Fruit fly (Drosophila melanogaster) whole organism, pupa: ENCODE measurements around the gene Npc2f.
A peak's percentile ranks its signal among the peaks of the same experiment; 100 is the strongest.

ENCODE experiments used
- CG10348 ChIP-seq: fragments of 200-800 bp; sonication (Bioruptor generic); IDR thresholded peaks from 2 replicates; pipeline ENCODE4 v1.3.6; 2022; ENCODE audit warnings: missing biosample characterization, missing genetic modification characterization
- CG12605 ChIP-seq: fragments of 200-800 bp; sonication (Bioruptor generic); IDR thresholded peaks from 2 replicates; pipeline ENCODE4 v1.3.6; 2022; ENCODE audit warnings: missing biosample characterization, missing genetic modification characterization
- CG13204 ChIP-seq: fragments of 200-800 bp; sonication (Bioruptor generic); optimal IDR thresholded peaks from 2 replicates; lab custom pipeline; 2018; ENCODE audit warnings: missing biosample characterization, mild to moderate bottlenecking, missing genetic modification characterization, moderate library complexity
- CG14655 ChIP-seq: fragments of 200-800 bp; sonication (Bioruptor generic); optimal IDR thresholded peaks from 3 replicates; lab custom pipeline; 2017; ENCODE audit warnings: mild to moderate bottlenecking, missing biosample characterization, missing genetic modification reagents, missing genetic modification characterization
- CG15710 ChIP-seq: fragments of 200-800 bp; sonication (Bioruptor generic); optimal IDR thresholded peaks from 2 replicates; lab custom pipeline; 2018; ENCODE audit warnings: missing biosample characterization, mild to moderate bottlenecking, missing genetic modification characterization, moderate library complexity
- CG17806 ChIP-seq: fragments of 200-800 bp; sonication (Bioruptor generic); optimal IDR thresholded peaks from 2 replicates; lab custom pipeline; 2018; ENCODE audit warnings: missing biosample characterization, mild to moderate bottlenecking, missing genetic modification characterization, moderate library complexity
- CG32121 ChIP-seq: fragments of 200-800 bp; sonication (Bioruptor generic); IDR thresholded peaks from 2 replicates; pipeline ENCODE4 v1.3.6; 2022; ENCODE audit warnings: missing biosample characterization, missing genetic modification characterization
- CG34367 ChIP-seq: fragments of 200-800 bp; sonication (Bioruptor generic); optimal IDR thresholded peaks from 2 replicates; lab custom pipeline; 2018; ENCODE audit warnings: missing biosample characterization, mild to moderate bottlenecking, missing genetic modification characterization
- CG4496 ChIP-seq: fragments of 200-800 bp; sonication (Bioruptor generic); IDR thresholded peaks from 3 replicates; pipeline ENCODE4 v1.3.6; 2022; ENCODE audit warnings: missing biosample characterization, missing genetic modification characterization
- CG8159 ChIP-seq: fragments of 200-800 bp; sonication (Bioruptor generic); optimal IDR thresholded peaks from 3 replicates; lab custom pipeline; 2018; ENCODE audit warnings: missing biosample characterization, mild to moderate bottlenecking, missing genetic modification characterization, moderate library complexity
- CG8301 ChIP-seq: fragments of 200-800 bp; sonication (Bioruptor generic); optimal IDR thresholded peaks from 2 replicates; lab custom pipeline; 2018; ENCODE audit warnings: missing biosample characterization, mild to moderate bottlenecking, missing genetic modification characterization
- CG9948 ChIP-seq: fragments of 200-800 bp; sonication (Bioruptor generic); optimal IDR thresholded peaks from 2 replicates; lab custom pipeline; 2018; ENCODE audit warnings: missing biosample characterization, mild to moderate bottlenecking, missing genetic modification characterization, moderate library complexity
- D1 ChIP-seq: fragments of 200-800 bp; sonication (Bioruptor generic); optimal IDR thresholded peaks from 2 replicates; lab custom pipeline; 2018; ENCODE audit warnings: missing biosample characterization, mild to moderate bottlenecking, missing genetic modification characterization, moderate library complexity
- EcR ChIP-seq: fragments of 200-800 bp; sonication (Bioruptor generic); optimal IDR thresholded peaks from 3 replicates; lab custom pipeline; 2019; ENCODE audit warnings: missing biosample characterization, missing genetic modification characterization, mild to moderate bottlenecking, moderate library complexity, missing genetic modification reagents
- Ets98B ChIP-seq: fragments of 200-800 bp; sonication (Bioruptor generic); IDR thresholded peaks from 2 replicates; pipeline ENCODE4 v1.3.6; 2022; ENCODE audit warnings: missing biosample characterization, missing genetic modification characterization
- Pif1A ChIP-seq: fragments of 200-800 bp; sonication (Bioruptor generic); optimal IDR thresholded peaks from 3 replicates; lab custom pipeline; 2016; ENCODE audit warnings: missing biosample characterization, missing genetic modification characterization
- Pif1B ChIP-seq: fragments of 200-800 bp; sonication (Bioruptor generic); optimal IDR thresholded peaks from 3 replicates; lab custom pipeline; 2016; ENCODE audit warnings: missing biosample characterization, missing genetic modification characterization
- Snoo ChIP-seq: fragments of 200-800 bp; sonication (Bioruptor generic); optimal IDR thresholded peaks from 3 replicates; lab custom pipeline; 2017; ENCODE audit warnings: missing biosample characterization, mild to moderate bottlenecking, missing genetic modification characterization, inconsistent platforms
- fd96Ca ChIP-seq: fragments of 200-800 bp; sonication (Bioruptor generic); IDR thresholded peaks from 3 replicates; pipeline ENCODE4 v1.3.6; 2022; ENCODE audit warnings: missing biosample characterization, missing genetic modification characterization
- gl ChIP-seq: fragments of 200-800 bp; sonication (Bioruptor generic); optimal IDR thresholded peaks from 2 replicates; lab custom pipeline; 2018; ENCODE audit warnings: missing biosample characterization, mild to moderate bottlenecking, missing genetic modification characterization
- rn ChIP-seq: fragments of 200-800 bp; sonication (Bioruptor generic); IDR thresholded peaks from 2 replicates; pipeline ENCODE4 v1.3.6; 2022; ENCODE audit warnings: missing biosample characterization, missing genetic modification characterization

Gene Npc2f

DNA sequence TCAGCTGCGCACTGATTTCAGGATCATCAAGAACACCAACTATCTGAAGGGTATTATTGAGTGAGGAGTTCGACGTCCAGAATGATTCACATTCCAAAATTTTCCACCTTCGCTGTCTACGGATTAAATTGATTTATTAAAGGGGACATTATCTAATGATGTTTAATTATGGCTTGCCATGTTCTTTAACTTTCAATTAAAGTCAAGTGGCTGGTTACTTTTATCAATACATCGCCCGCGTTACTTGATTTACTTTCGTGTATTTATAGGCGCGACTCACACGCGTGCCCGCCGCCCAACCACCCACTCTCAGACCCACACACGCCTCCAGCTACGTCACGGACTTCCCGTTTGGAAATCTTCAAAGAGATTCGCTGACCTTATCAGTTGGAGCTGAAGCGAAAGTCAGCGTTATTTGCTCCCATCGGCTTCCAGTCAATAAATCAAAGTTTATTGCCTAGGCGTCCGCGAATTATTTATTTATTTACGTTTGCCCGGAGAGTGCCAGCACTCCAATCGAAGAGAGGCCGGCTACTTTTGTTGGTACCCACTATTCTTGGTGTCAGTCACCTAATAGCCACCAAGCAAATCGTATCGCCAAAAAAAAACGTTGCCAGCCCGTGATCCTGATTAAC lies at the start of gene Npc2f:
TSS of gene Npc2f (plus strand) at position 585 of the 635 bp plus-strand sequence.
- TF ChIP-seq CG32121 (no peak), EcR (peak; percentile 64), rn (GFP tag; lab: Robert Waterston, UW) (no peak), CG13204 (GFP tag; lab: Kevin White, UChicago) (no peak), D1 (tag; lab: Kevin White, UChicago) (no peak)

DNA sequence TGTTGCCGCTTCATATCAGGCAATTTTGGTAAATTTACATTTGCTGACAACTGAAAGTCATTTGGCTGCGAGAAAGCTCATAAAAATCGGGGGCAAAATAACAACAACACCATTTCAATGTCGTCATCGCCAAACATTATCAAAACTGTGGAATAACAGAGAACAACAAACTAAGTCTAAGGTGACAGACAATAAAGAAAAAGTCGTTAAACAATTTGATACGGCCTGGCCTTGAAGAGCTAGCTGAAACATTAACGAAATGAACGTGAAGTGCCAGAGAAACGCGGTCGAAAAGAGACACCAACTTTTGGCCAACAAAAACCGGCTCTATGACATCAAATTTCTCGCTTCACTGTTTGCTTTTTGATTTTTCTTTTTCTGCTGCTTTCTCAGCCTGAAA lies 47.6 kb upstream of the Npc2f start:
- TF ChIP-seq CG13204 (GFP tag; lab: Kevin White, UChicago) (no peak), Snoo (tag; lab: Kevin White, UChicago) (no peak)

DNA sequence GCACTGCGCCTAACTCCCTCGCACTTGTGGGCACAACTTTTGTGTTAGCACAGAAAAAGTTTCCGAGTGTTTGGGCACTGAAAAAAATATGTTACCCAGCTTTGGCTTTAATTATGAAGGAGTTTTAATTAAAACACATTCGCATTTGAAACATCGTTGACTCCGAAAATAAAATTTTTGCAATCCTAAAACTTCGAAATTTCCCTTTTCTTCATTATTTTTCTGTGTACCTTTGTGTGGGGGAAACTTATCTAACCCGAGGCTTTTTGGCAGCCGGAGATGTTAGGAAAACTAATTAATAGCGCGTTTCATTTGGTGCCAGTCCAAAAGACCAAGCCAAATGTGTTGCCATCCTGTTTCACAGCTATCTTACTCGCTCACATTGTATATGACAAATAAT lies 46.0 kb upstream of the Npc2f start:
- TF ChIP-seq CG4496 (GFP tag; lab: Robert Waterston, UW): peak; percentile 13; the same call in 1 of the 3 replicates
- TF ChIP-seq CG12605: no peak

DNA sequence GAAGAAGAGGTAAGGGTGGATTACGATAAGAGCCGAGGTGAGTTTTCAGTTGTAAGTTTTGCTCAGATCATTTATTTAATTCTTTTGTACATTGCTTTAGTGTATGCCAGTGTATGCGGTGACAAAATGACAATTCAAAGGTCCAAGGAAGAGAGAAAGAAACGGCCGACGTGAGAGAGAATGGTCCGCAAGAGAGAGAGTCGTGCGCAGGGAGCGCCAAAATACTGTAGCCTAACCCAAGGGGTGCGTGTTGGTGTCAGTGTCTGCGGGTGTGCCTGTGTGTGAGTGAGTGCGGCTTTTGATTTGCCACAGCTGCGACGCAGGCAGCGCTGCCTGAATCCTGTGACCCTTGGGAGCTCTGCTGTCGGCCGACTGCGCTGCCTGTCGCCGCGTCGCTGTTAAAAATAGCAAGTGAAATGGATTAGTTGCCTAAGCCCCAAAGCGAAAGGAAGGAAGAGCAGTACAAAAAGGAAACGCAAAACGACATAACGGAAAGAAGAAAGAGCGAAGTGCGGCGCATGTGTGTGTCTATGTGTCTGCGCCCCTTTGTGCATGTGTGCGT lies 45.0 kb upstream of the Npc2f start:
- TF ChIP-seq fd96Ca (GFP tag; lab: Robert Waterston, UW): 0 out of 3 replicates have a peak, but pooled peaks have one; percentile 13
- TF ChIP-seq Snoo (tag; lab: Kevin White, UChicago): no peak
- no peak for TF ChIP-seq CG12605
- TF ChIP-seq CG34367 (tag; lab: Kevin White, UChicago): no peak

DNA sequence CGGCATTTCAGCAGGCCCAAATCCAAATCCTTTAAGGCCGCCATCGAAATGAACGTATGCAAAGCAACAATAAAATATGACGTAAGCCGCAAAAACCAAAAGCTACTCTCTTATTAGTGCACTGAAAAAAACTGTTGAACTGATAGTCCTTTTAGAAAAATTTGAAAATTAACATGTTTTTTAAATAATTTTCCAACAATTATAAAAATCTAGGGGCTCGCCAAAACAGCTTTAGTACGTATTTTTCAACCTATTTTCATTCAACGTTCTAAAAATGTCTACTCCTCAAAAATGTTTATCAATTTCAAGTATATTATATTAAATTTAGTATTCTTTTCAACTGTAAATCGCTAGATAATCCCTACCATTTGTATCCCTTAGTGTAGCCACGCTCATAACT lies 44.3 kb upstream of the Npc2f start:
- TF ChIP-seq CG32121 (no peak), CG17806 (tag; lab: Kevin White, UChicago) (no peak), CG15710 (tag; lab: Kevin White, UChicago) (no peak)

DNA sequence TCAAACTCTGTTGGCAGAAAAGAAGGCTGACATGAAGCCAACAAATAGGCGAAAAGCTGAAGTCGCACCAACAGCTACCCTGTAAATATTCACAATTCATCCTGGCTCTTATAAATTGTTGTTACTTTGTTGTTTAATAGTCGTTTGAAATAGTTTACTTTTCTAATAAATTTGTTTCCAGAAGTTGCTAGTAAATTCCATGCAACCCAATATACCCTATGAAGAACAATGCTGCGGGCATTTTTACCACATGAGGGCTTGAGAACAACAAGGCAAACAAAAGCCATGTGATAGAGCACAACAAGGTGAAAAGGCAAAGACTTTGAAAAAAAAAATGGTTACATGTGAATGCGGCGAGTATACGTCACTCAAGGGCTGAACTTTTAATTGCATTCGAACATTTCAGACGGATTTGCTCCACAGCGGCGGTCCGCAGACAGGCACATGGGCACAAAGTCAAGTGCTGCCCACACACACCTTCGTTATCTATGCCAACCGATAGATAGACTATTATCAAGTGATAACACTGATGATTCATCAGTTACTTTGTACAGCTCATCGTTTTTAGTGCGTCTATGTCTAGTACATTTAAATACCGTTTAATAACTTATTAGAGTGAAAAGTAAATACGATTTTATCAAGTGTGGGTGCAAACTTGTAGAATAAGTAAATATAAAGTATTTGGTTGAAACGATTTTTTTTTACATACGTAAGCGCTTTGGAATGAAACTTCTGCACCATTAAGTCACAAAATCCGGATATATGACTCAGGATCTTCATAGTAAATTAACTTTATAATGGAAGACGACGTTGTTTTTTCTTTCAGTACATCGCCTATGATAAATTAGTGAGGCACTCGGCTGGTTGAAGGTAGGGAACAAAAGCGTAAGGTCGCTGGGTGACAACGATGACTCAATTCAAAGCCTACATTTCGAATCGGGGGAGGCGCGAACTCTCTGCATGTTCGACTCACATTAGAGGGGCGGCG lies 38.4 kb upstream of the Npc2f start:
- TF ChIP-seq CG34367 (tag; lab: Kevin White, UChicago) (peak; percentile 48), rn (GFP tag; lab: Robert Waterston, UW) (0 out of 2 replicates have a peak, but pooled peaks have one; percentile 41), fd96Ca (GFP tag; lab: Robert Waterston, UW) (peak; percentile 85), CG12605 (peak; percentile 76), Pif1B (peak; percentile 58), gl (tag; lab: Kevin White, UChicago) (peak; percentile 28), CG8159 (peak; percentile 58), D1 (tag; lab: Kevin White, UChicago) (no peak), CG32121 (peak; percentile 79; the same call in 1 of the 2 replicates), CG15710 (tag; lab: Kevin White, UChicago) (peak; percentile 62), CG14655 (GFP tag; lab: Kevin White, UChicago) (peak; percentile 74), CG9948 (tag; lab: Kevin White, UChicago) (peak; percentile 59), CG13204 (GFP tag; lab: Kevin White, UChicago) (no peak), Ets98B (GFP tag; lab: Robert Waterston, UW) (peak; percentile 81), EcR (peak; percentile 47), CG8301 (tag; lab: Kevin White, UChicago) (peak; percentile 70), CG17806 (tag; lab: Kevin White, UChicago) (peak; percentile 55), CG4496 (GFP tag; lab: Robert Waterston, UW) (peak; percentile 75), Pif1A (GFP tag; lab: Kevin White, UChicago) (peak; percentile 76), Snoo (tag; lab: Kevin White, UChicago) (peak; percentile 38), CG10348 (no peak)
- TF ChIP-seq, all 21 proteins: peak for 18

DNA sequence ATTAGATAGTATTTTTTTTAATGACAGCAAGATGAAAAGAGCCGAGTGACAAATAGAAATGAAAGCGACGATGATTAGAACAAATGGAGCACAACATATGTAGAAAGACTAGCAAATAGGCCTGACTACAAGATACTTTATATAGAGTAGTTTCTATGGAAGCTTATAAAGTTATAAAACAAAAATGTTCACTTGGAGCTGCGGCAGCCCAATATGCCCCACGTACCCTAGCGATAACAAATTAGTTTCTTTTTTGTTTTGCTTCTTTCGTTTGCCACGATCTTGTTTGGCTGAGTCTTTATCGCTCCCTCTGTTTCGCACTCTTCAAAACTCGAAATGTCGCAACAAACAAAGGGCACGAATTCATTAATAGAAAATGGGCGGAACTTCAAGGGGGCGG lies 37.0 kb upstream of the Npc2f start:
- TF ChIP-seq fd96Ca (GFP tag; lab: Robert Waterston, UW) (no peak), CG32121 (no peak), CG8301 (tag; lab: Kevin White, UChicago) (no peak), gl (tag; lab: Kevin White, UChicago) (no peak), CG4496 (GFP tag; lab: Robert Waterston, UW) (no peak), CG15710 (tag; lab: Kevin White, UChicago) (no peak), CG13204 (GFP tag; lab: Kevin White, UChicago) (no peak), Ets98B (GFP tag; lab: Robert Waterston, UW) (no peak), CG12605 (no peak), CG10348 (no peak), CG9948 (tag; lab: Kevin White, UChicago) (no peak)
